Comparison of ENCODE assay signal across 2 worm cellular contexts in genomic region chrII:8106921-8107695, ce11.
TF ChIP-seq lines count a peak whose summit lies in the region.

TSS of gene chst-1 (minus strand) at chrII:8106971.
TSS of gene C41C4.9 (plus strand) at chrII:8107645.

TF ChIP-seq in whole organism, L1 larva, 84 proteins besides CTCF, POLR2A, EP300 and RAD21 (continued from another document):
- TF ChIP-seq ztf-11 (tag; optimal IDR thresholded peaks at IDR 0.05; lab: Kevin White, UChicago) (peak in 1 of 2 experiments; percentile 44), hpl-2 (GFP tag; optimal IDR thresholded peaks at IDR 0.05; lab: Kevin White, UChicago) (no peak), unc-30 (tag; optimal IDR thresholded peaks at IDR 0.05; lab: Kevin White, UChicago) (no peak), fkh-4 (tag; optimal IDR thresholded peaks at IDR 0.05; lab: Kevin White, UChicago; ENCODE audit: borderline replicate concordance) (no peak), unc-98 (GFP tag; IDR thresholded peaks at IDR 0.05; lab: Robert Waterston, UW) (0 out of 2 replicates have a peak, but pooled peaks have one; percentile 10), egl-13 (tag; optimal IDR thresholded peaks at IDR 0.05; lab: Kevin White, UChicago) (no peak), alr-1 (tag; optimal IDR thresholded peaks at IDR 0.05; lab: Kevin White, UChicago; ENCODE audit: borderline replicate concordance) (no peak), blmp-1 (tag; optimal IDR thresholded peaks at IDR 0.05; lab: Kevin White, UChicago) (peak; percentile 39), lsy-2 (tag; optimal IDR thresholded peaks at IDR 0.05; lab: Kevin White, UChicago) (peak; percentile 57 to 77), pqm-1 (tag; optimal IDR thresholded peaks at IDR 0.05; lab: Kevin White, UChicago) (no peak), grh-1 (GFP tag; IDR thresholded peaks at IDR 0.05; lab: Robert Waterston, UW) (no peak), hlh-4 (tag; optimal IDR thresholded peaks at IDR 0.05; lab: Kevin White, UChicago) (no peak), tbx-2 (tag; optimal IDR thresholded peaks at IDR 0.05; lab: Kevin White, UChicago) (no peak), nhr-19 (GFP tag; conservative IDR thresholded peaks at IDR 0.05; lab: Robert Waterston, UW) (peak; percentile 56), ceh-90 (tag; optimal IDR thresholded peaks at IDR 0.05; lab: Kevin White, UChicago) (no peak), elt-2 (tag; optimal IDR thresholded peaks at IDR 0.05; lab: Kevin White, UChicago) (peak; percentile 68), zip-4 (GFP tag; optimal IDR thresholded peaks at IDR 0.05; lab: Kevin White, UChicago) (no peak), F16B12.6 (tag; optimal IDR thresholded peaks at IDR 0.05; lab: Kevin White, UChicago) (no peak), ceh-63 (GFP tag; optimal IDR thresholded peaks at IDR 0.05; lab: Kevin White, UChicago) (no peak), jun-1 (tag; optimal IDR thresholded peaks at IDR 0.05; lab: Kevin White, UChicago) (peak; percentile 38), rnt-1 (tag; optimal IDR thresholded peaks at IDR 0.05; lab: Kevin White, UChicago) (peak; percentile 84), mep-1 (tag; optimal IDR thresholded peaks at IDR 0.05; lab: Kevin White, UChicago) (peak; percentile 69)
TF ChIP-seq in whole organism, L1 larva: peak in this region for 38.

TF ChIP-seq in whole organism, young adult, 124 proteins besides CTCF, POLR2A, EP300 and RAD21 (continued from another document):
- TF ChIP-seq snpc-1.3 (tag; optimal IDR thresholded peaks at IDR 0.05; lab: Kevin White, UChicago; ENCODE audit: insufficient read depth) (peak; percentile 92), unc-62 (GFP tag; optimal IDR thresholded peaks at IDR 0.05; lab: Kevin White, UChicago) (no peak), C17E4.6 (GFP tag; IDR thresholded peaks at IDR 0.05; lab: Robert Waterston, UW) (no peak; the same call in 1 of the 2 replicates), let-526 (GFP tag; IDR thresholded peaks at IDR 0.05; lab: Robert Waterston, UW) (no peak; the same call in 1 of the 2 replicates), dpl-1 (GFP tag; optimal IDR thresholded peaks at IDR 0.05; lab: Kevin White, UChicago) (no peak), bed-1 (GFP tag; IDR thresholded peaks at IDR 0.05; lab: Robert Waterston, UW) (0 out of 2 replicates have a peak, but pooled peaks have one; percentile 50), hlh-12 (tag; optimal IDR thresholded peaks at IDR 0.05; lab: Kevin White, UChicago) (peak; percentile 68), Y79H2A.3 (GFP tag; conservative IDR thresholded peaks at IDR 0.05; lab: Robert Waterston, UW) (peak; percentile 68; the same call in 1 of the 2 replicates), hlh-26 (GFP tag; conservative IDR thresholded peaks at IDR 0.05; lab: Robert Waterston, UW) (no peak), ztf-22 (GFP tag; optimal IDR thresholded peaks at IDR 0.05; lab: Kevin White, UChicago) (peak; percentile 91), madf-6 (GFP tag; IDR thresholded peaks at IDR 0.05; lab: Robert Waterston, UW) (no peak), xnd-1 (tag; optimal IDR thresholded peaks at IDR 0.05; lab: Kevin White, UChicago) (no peak), F33H1.4 (GFP tag; IDR thresholded peaks at IDR 0.05; lab: Robert Waterston, UW) (no peak; the same call in 1 of the 2 replicates), nfya-1 (tag; optimal IDR thresholded peaks at IDR 0.05; lab: Kevin White, UChicago; ENCODE audit: borderline replicate concordance, insufficient read depth) (no peak), ztf-26 (tag; optimal IDR thresholded peaks at IDR 0.05; lab: Kevin White, UChicago) (peak; percentile 88), egl-18 (GFP tag; IDR thresholded peaks at IDR 0.05; lab: Robert Waterston, UW) (no peak), F57C9.4 (tag; optimal IDR thresholded peaks at IDR 0.05; lab: Kevin White, UChicago) (peak; percentile 49), ztf-6 (GFP tag; IDR thresholded peaks at IDR 0.05; lab: Robert Waterston, UW) (peak; percentile 29; the same call in 1 of the 2 replicates), sdz-38 (tag; optimal IDR thresholded peaks at IDR 0.05; lab: Kevin White, UChicago) (no peak), pha-4 (tag; optimal IDR thresholded peaks at IDR 0.05; lab: Kevin White, UChicago) (no peak)
TF ChIP-seq in whole organism, young adult: peak in this region for 81.
